Fruit fly (Drosophila melanogaster) whole organism, embryonic: ENCODE data around the gene Adat1.
A peak's percentile ranks its signal among the peaks of the same experiment; 100 is the strongest.

Experiments
- Adf1 ChIP-seq: fragments of 200-800 bp; sonication (Bioruptor generic); IDR thresholded peaks from 2 replicates; pipeline ENCODE4 v1.3.6; 2022; ENCODE audit warnings: missing biosample characterization, missing genetic modification characterization
- C15 ChIP-seq: fragments of 200-800 bp; sonication (Bioruptor generic); IDR thresholded peaks from 3 replicates; pipeline ENCODE4 v1.3.6; 2022; ENCODE audit warnings: missing biosample characterization, missing genetic modification characterization
- CG11723 ChIP-seq: fragments of 200-800 bp; sonication (Bioruptor generic); optimal IDR thresholded peaks from 2 replicates; lab custom pipeline; 2017; ENCODE audit warnings: missing biosample characterization, mild to moderate bottlenecking, missing genetic modification characterization
- CG12659 ChIP-seq: fragments of 200-800 bp; sonication (Bioruptor generic); optimal IDR thresholded peaks from 3 replicates; lab custom pipeline; 2017; ENCODE audit warnings: mild to moderate bottlenecking, missing biosample characterization, missing genetic modification reagents, missing genetic modification characterization
- CG13424 ChIP-seq: fragments of 200-800 bp; sonication (Bioruptor generic); optimal IDR thresholded peaks from 2 replicates; lab custom pipeline; 2019; ENCODE audit warnings: missing biosample characterization, mild to moderate bottlenecking, missing genetic modification characterization, moderate library complexity
- CG14441 ChIP-seq: fragments of 200-800 bp; sonication (Bioruptor generic); IDR thresholded peaks from 2 replicates; pipeline ENCODE4 v1.3.6; 2022; ENCODE audit warnings: missing biosample characterization, missing genetic modification characterization
- CG1603 ChIP-seq: fragments of 200-800 bp; sonication (Bioruptor generic); optimal IDR thresholded peaks from 2 replicates; lab custom pipeline; 2019; ENCODE audit warnings: missing biosample characterization, mild to moderate bottlenecking, missing genetic modification characterization, moderate library complexity
- CG16815 ChIP-seq: fragments of 200-800 bp; sonication (Bioruptor generic); optimal IDR thresholded peaks from 3 replicates; lab custom pipeline; 2017; ENCODE audit warnings: missing biosample characterization, mild to moderate bottlenecking, missing genetic modification characterization
- CG3281 ChIP-seq: fragments of 200-800 bp; sonication (Bioruptor generic); optimal IDR thresholded peaks from 3 replicates; lab custom pipeline; 2017; ENCODE audit warnings: missing biosample characterization, mild to moderate bottlenecking, missing genetic modification characterization
- CG34224 ChIP-seq: fragments of 200-800 bp; sonication (Bioruptor generic); IDR thresholded peaks from 3 replicates; pipeline ENCODE4 v1.3.6; 2022; ENCODE audit warnings: missing biosample characterization, missing genetic modification characterization; ENCODE audit not compliant: partially characterized antibody
- CG4360 ChIP-seq: fragments of 200-800 bp; sonication (Bioruptor generic); IDR thresholded peaks from 2 replicates; pipeline ENCODE4 v1.3.6; 2022; ENCODE audit warnings: missing biosample characterization, missing genetic modification characterization
- CG6175 ChIP-seq: fragments of 200-800 bp; sonication (Bioruptor generic); IDR thresholded peaks from 3 replicates; pipeline ENCODE4 v1.3.6; 2022; ENCODE audit warnings: missing biosample characterization, missing genetic modification characterization
- CG6683 ChIP-seq: fragments of 200-800 bp; sonication (Bioruptor generic); optimal IDR thresholded peaks from 2 replicates; lab custom pipeline; 2017; ENCODE audit warnings: missing biosample characterization, mild to moderate bottlenecking, missing genetic modification characterization, missing genetic modification reagents
- CG6791 ChIP-seq: fragments of 200-800 bp; sonication (Bioruptor generic); IDR thresholded peaks from 3 replicates; pipeline ENCODE4 v1.3.6; 2022; ENCODE audit warnings: missing biosample characterization, missing genetic modification characterization; ENCODE audit not compliant: partially characterized antibody
- CG8089 ChIP-seq: fragments of 200-800 bp; sonication (Bioruptor generic); optimal IDR thresholded peaks from 3 replicates; lab custom pipeline; 2016; ENCODE audit warnings: missing biosample characterization, missing genetic modification characterization
- CG9876 ChIP-seq: fragments of 200-800 bp; sonication (Bioruptor generic); optimal IDR thresholded peaks from 2 replicates; lab custom pipeline; 2016; ENCODE audit warnings: missing biosample characterization, missing genetic modification characterization
- Camta ChIP-seq: fragments of 200-800 bp; sonication (Bioruptor generic); optimal IDR thresholded peaks from 2 replicates; lab custom pipeline; 2016; ENCODE audit warnings: missing biosample characterization, missing genetic modification characterization
- Elba2 ChIP-seq: fragments of 200-800 bp; sonication (Bioruptor generic); optimal IDR thresholded peaks from 3 replicates; lab custom pipeline; 2016; ENCODE audit warnings: missing biosample characterization, missing genetic modification characterization
- Ets65A ChIP-seq: fragments of 200-800 bp; sonication (Bioruptor generic); peaks from one replicate; lab custom pipeline; 2016; ENCODE audit warnings: missing biosample characterization, missing genetic modification characterization
- HHEX ChIP-seq: fragments of 200-800 bp; sonication (Bioruptor generic); optimal IDR thresholded peaks from 3 replicates; lab custom pipeline; 2017; ENCODE audit warnings: missing biosample characterization, mild to moderate bottlenecking, missing genetic modification characterization, missing genetic modification reagents
- Hr3 ChIP-seq: fragments of 200-800 bp; sonication (Bioruptor generic); optimal IDR thresholded peaks from 3 replicates; lab custom pipeline; 2016; ENCODE audit warnings: missing biosample characterization, missing genetic modification characterization
- Jarid2 ChIP-seq: fragments of 200-800 bp; sonication (Bioruptor generic); optimal IDR thresholded peaks from 3 replicates; lab custom pipeline; 2017; ENCODE audit warnings: mild to moderate bottlenecking, missing biosample characterization, missing genetic modification reagents, missing genetic modification characterization
- Lpt ChIP-seq: fragments of >200 bp; optimal IDR thresholded peaks from 2 replicates; lab custom pipeline; 2018; ENCODE audit warnings: missing biosample characterization, missing genetic modification characterization
- Mes4 ChIP-seq: fragments of 200-800 bp; sonication (Bioruptor generic); optimal IDR thresholded peaks from 2 replicates; lab custom pipeline; 2016; ENCODE audit warnings: missing biosample characterization, missing genetic modification characterization
- NK7.1 ChIP-seq: fragments of 200-800 bp; sonication (Bioruptor generic); optimal IDR thresholded peaks from 3 replicates; lab custom pipeline; 2016; ENCODE audit warnings: missing biosample characterization, missing genetic modification characterization
- Poxn ChIP-seq: fragments of 200-800 bp; sonication (Bioruptor generic); IDR thresholded peaks from 2 replicates; pipeline ENCODE4 v1.3.6; 2022; ENCODE audit warnings: missing biosample characterization, missing genetic modification characterization
- Rfx ChIP-seq: fragments of 200-800 bp; sonication (Bioruptor generic); IDR thresholded peaks from 2 replicates; pipeline ENCODE4 v1.3.6; 2022; ENCODE audit warnings: missing biosample characterization, missing genetic modification characterization
- Six4 ChIP-seq: fragments of 200-800 bp; sonication (Bioruptor generic); optimal IDR thresholded peaks from 2 replicates; lab custom pipeline; 2016; ENCODE audit warnings: missing biosample characterization, missing genetic modification characterization
- Tbp ChIP-seq: fragments of >200 bp; optimal IDR thresholded peaks from 2 replicates; lab custom pipeline; 2018; ENCODE audit warnings: missing biosample characterization, missing genetic modification characterization
- Xrp1 ChIP-seq: fragments of 200-800 bp; sonication (Bioruptor generic); IDR thresholded peaks from 2 replicates; pipeline ENCODE4 v1.3.6; 2022; ENCODE audit warnings: missing biosample characterization, missing genetic modification characterization
- chn ChIP-seq: fragments of 200-800 bp; sonication (Bioruptor generic); optimal IDR thresholded peaks from 2 replicates; lab custom pipeline; 2016; ENCODE audit warnings: missing biosample characterization, missing genetic modification characterization
- cwo ChIP-seq: fragments of 200-800 bp; sonication (Bioruptor generic); optimal IDR thresholded peaks from 3 replicates; lab custom pipeline; 2017; ENCODE audit warnings: missing biosample characterization, missing genetic modification characterization, mild to moderate bottlenecking, moderate library complexity, missing genetic modification reagents
- dimm ChIP-seq: fragments of 200-800 bp; sonication (Bioruptor generic); IDR thresholded peaks from 2 replicates; pipeline ENCODE4 v1.3.6; 2022; ENCODE audit warnings: missing biosample characterization, missing genetic modification characterization
- esg ChIP-seq: fragments of 200-800 bp; sonication (Bioruptor generic); conservative IDR thresholded peaks from 2 replicates; pipeline ENCODE4 v1.3.6; 2022; ENCODE audit warnings: missing biosample characterization, missing genetic modification characterization
- fu2 ChIP-seq: fragments of 200-800 bp; sonication (Bioruptor generic); optimal IDR thresholded peaks from 2 replicates; lab custom pipeline; 2016; ENCODE audit warnings: missing biosample characterization, missing genetic modification characterization
- gce ChIP-seq: fragments of 200-800 bp; sonication (Bioruptor generic); IDR thresholded peaks from 3 replicates; pipeline ENCODE4 v1.3.6; 2022; ENCODE audit warnings: missing biosample characterization, missing genetic modification characterization
- insv ChIP-seq, 2 experiments: fragments of 200-800 bp; sonication (Bioruptor generic); optimal IDR thresholded peaks; 3 replicates each; lab custom pipeline; 2016 to 2018; ENCODE audit warnings: missing biosample characterization in 2 of 2, missing genetic modification characterization in 2 of 2
- kni ChIP-seq: fragments of 200-800 bp; sonication (Bioruptor generic); optimal IDR thresholded peaks from 3 replicates; lab custom pipeline; 2017; ENCODE audit warnings: mild to moderate bottlenecking, missing biosample characterization, missing genetic modification reagents, missing genetic modification characterization
- lbe ChIP-seq: fragments of 200-800 bp; sonication (Bioruptor generic); optimal IDR thresholded peaks from 2 replicates; lab custom pipeline; 2016; ENCODE audit warnings: missing biosample characterization, mild to moderate bottlenecking, missing genetic modification characterization
- nmo ChIP-seq: fragments of 200-800 bp; sonication (Bioruptor generic); optimal IDR thresholded peaks from 2 replicates; lab custom pipeline; 2018; ENCODE audit warnings: missing biosample characterization, mild to moderate bottlenecking, missing genetic modification characterization, moderate library complexity
- rib ChIP-seq: fragments of 200-800 bp; sonication (Bioruptor generic); IDR thresholded peaks from 2 replicates; pipeline ENCODE4 v1.3.6; 2022; ENCODE audit warnings: missing biosample characterization, missing genetic modification characterization
- sc ChIP-seq, 3 experiments: fragments of >200 bp in 2 of 3; fragments of 200-800 bp in 1 of 3; sonication (Bioruptor generic) in 1 of 3; optimal IDR thresholded peaks; 2 replicates in 2 of 3; 3 replicates in 1 of 3; lab custom pipeline; 2017; ENCODE audit warnings: mild to moderate bottlenecking in 1 of 3, missing biosample characterization in 1 of 3, missing genetic modification characterization in 1 of 3, missing genetic modification reagents in 1 of 3
- sd ChIP-seq: fragments of 200-800 bp; sonication (Bioruptor generic); optimal IDR thresholded peaks from 3 replicates; lab custom pipeline; 2018; ENCODE audit warnings: missing biosample characterization, mild to moderate bottlenecking, missing genetic modification characterization, moderate library complexity
- sisA ChIP-seq: fragments of 200-800 bp; sonication (Bioruptor generic); IDR thresholded peaks from 2 replicates; pipeline ENCODE4 v1.3.6; 2022; ENCODE audit warnings: missing biosample characterization, missing genetic modification characterization
- slp2 ChIP-seq: fragments of 200-800 bp; sonication (Bioruptor generic); optimal IDR thresholded peaks from 2 replicates; lab custom pipeline; 2016; ENCODE audit warnings: missing biosample characterization, missing genetic modification characterization
- sug ChIP-seq: fragments of 200-800 bp; optimal IDR thresholded peaks from 2 replicates; lab custom pipeline; 2019; ENCODE audit warnings: missing biosample characterization, mild to moderate bottlenecking, missing genetic modification characterization, moderate library complexity
- vvl ChIP-seq: fragments of 200-800 bp; sonication (Bioruptor generic); IDR thresholded peaks from 2 replicates; pipeline ENCODE4 v1.3.6; 2022; ENCODE audit warnings: missing biosample characterization, missing genetic modification characterization
- wek ChIP-seq: fragments of 200-800 bp; sonication (Bioruptor generic); optimal IDR thresholded peaks from 3 replicates; lab custom pipeline; 2018; ENCODE audit warnings: missing biosample characterization, mild to moderate bottlenecking, missing genetic modification characterization, moderate library complexity
- zfh1 ChIP-seq: fragments of 200-800 bp; sonication (Bioruptor generic); IDR thresholded peaks from 3 replicates; pipeline ENCODE4 v1.3.6; 2022; ENCODE audit warnings: missing biosample characterization, missing genetic modification characterization

The Adat1 gene

DNA sequence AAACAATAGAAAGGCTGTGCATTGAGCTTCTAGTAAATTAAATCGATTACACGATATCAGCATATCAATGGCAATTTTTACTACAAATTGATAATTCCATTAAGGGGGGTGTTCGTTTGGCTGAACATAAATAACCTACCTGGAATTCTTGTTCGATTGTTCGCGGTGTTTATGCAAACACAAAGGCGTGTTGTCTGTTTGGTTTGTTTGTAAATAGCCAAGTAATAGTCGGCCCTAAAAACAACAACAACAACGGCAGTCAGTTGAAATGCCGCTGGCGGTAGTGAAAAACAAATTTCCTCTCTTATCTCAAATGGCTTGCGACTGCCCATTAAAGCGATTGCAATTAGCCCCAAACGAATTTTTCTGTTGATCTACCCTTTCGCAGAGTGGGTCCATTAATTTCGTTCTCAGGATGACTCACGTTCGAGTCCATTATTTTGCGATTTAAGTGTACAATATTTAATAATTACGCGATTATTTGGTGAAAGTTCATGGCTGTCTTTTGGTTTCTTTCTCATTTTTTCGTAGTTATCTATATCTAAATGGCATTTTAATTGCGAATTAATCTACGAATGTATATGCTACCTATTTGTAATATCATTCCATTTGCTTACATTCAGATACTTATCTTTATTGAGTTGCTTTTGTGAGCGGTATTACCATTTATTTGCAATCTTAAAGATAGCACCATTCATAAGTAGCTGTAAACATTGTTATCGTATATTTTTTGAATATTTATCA lies 27.5 kb upstream of the Adat1 start (continued):
- TF ChIP-seq sc (optimal IDR thresholded peaks at IDR 0.05; lab: Kevin White, UChicago) (no peak), sc (GFP tag; optimal IDR thresholded peaks at IDR 0.05; lab: Kevin White, UChicago) (peak; percentile 16), Mes4 (GFP tag; lab: Kevin White, UChicago) (peak; percentile 16), CG8089 (GFP tag; lab: Kevin White, UChicago) (peak; percentile 9), CG13424 (peak; percentile 22), C15 (no peak), esg (GFP tag; lab: Robert Waterston, UW) (no peak), CG6683 (no peak), CG6791 (GFP tag; lab: Robert Waterston, UW) (no peak), CG12659 (GFP tag; lab: Kevin White, UChicago) (peak; percentile 24), CG3281 (GFP tag; lab: Kevin White, UChicago) (peak; percentile 25), wek (GFP tag; lab: Kevin White, UChicago) (peak; percentile 44), Camta (peak; percentile 10), Lpt (GFP tag; lab: Kevin White, UChicago) (no peak), sug (peak; percentile 41), Xrp1 (no peak), gce (GFP tag; lab: Robert Waterston, UW) (0 out of 3 replicates have a peak, but pooled peaks have one; percentile 15), Rfx (GFP tag; lab: Robert Waterston, UW) (peak; percentile 36), CG1603 (tag; lab: Kevin White, UChicago) (peak; percentile 43), nmo (GFP tag; lab: Kevin White, UChicago) (no peak), CG14441 (GFP tag; lab: Robert Waterston, UW) (peak; percentile 19; the same call in 1 of the 2 replicates), fu2 (GFP tag; lab: Kevin White, UChicago) (no peak), NK7.1 (GFP tag; lab: Kevin White, UChicago) (peak; percentile 4), zfh1 (GFP tag; lab: Robert Waterston, UW) (no peak), sisA (no peak)

- TF ChIP-seq CG6175 (GFP tag; lab: Robert Waterston, UW) (peak; percentile 92; the same call in 2 of the 3 replicates), Six4 (GFP tag; lab: Kevin White, UChicago) (no peak), Tbp (GFP tag; lab: Kevin White, UChicago) (no peak), cwo (peak; percentile 83), kni (GFP tag; lab: Kevin White, UChicago) (peak; percentile 48), vvl (GFP tag; lab: Robert Waterston, UW) (0 out of 2 replicates have a peak, but pooled peaks have one; percentile 52), CG9876 (GFP tag; lab: Kevin White, UChicago) (no peak), CG16815 (GFP tag; lab: Kevin White, UChicago) (no peak), Poxn (no peak), dimm (GFP tag; lab: Robert Waterston, UW) (no peak), Elba2 (GFP tag; lab: Kevin White, UChicago) (peak; percentile 41), chn (GFP tag; lab: Kevin White, UChicago) (no peak), Jarid2 (GFP tag; lab: Kevin White, UChicago) (no peak), Hr3 (no peak), insv (GFP tag; optimal IDR thresholded peaks at IDR 0.05; lab: Kevin White, UChicago) (peak in 1 of 2 experiments; percentile 89), slp2 (GFP tag; lab: Kevin White, UChicago) (no peak), Adf1 (peak; percentile 48; the same call in 1 of the 2 replicates), CG34224 (GFP tag; lab: Robert Waterston, UW) (0 out of 3 replicates have a peak, but pooled peaks have one; percentile 34), gce (GFP tag; lab: Robert Waterston, UW) (no peak), rib (GFP tag; lab: Robert Waterston, UW) (no peak), lbe (GFP tag; lab: Kevin White, UChicago) (peak; percentile 45), sd (peak; percentile 72), Ets65A (GFP tag; lab: Kevin White, UChicago) (no peak), sisA (no peak), CG4360 (GFP tag; lab: Robert Waterston, UW) (0 out of 2 replicates have a peak, but pooled peaks have one; percentile 18), HHEX (GFP tag; lab: Kevin White, UChicago) (no peak), CG11723 (no peak)
These were observed 26.3 kb upstream of the Adat1 start for dm6 chr2L:13837579-13837978.
